Worm (Caenorhabditis elegans) whole organism, mixed stage, embryonic: Measurements from ENCODE around the gene cdc-48.1.

ENCODE experiments used
- ceh-83 ChIP-seq: fragments of 200-800 bp; sonication (Bioruptor generic); optimal IDR thresholded peaks from 2 replicates; lab custom pipeline; 2018; ENCODE audit warnings: mild to moderate bottlenecking, missing genetic modification characterization, missing compliant biosample characterization
- elt-3 ChIP-seq: fragments of 150-350 bp; optimal IDR thresholded peaks from 2 replicates; lab custom pipeline; 2014; ENCODE audit warnings: missing biosample characterization, missing genetic modification characterization
- mep-1 ChIP-seq: fragments of 150-350 bp; optimal IDR thresholded peaks from 2 replicates; lab custom pipeline; 2017; ENCODE audit warnings: missing biosample characterization, missing genetic modification reagents, missing genetic modification characterization, inconsistent platforms
- nhr-237 ChIP-seq: fragments of 150-350 bp; optimal IDR thresholded peaks from 2 replicates; lab custom pipeline; 2014; ENCODE audit warnings: missing biosample characterization, missing genetic modification characterization
- snpc-4 ChIP-seq: fragments of 150-350 bp; optimal IDR thresholded peaks from 2 replicates; lab custom pipeline; 2014; ENCODE audit warnings: missing biosample characterization, missing genetic modification characterization
- unc-120 ChIP-seq: sonication (generic microtip); optimal IDR thresholded peaks from 2 replicates; lab custom pipeline; 2017; ENCODE audit warnings: missing genetic modification characterization, missing compliant biosample characterization; ENCODE audit not compliant: poor library complexity, severe bottlenecking

- TF ChIP-seq snpc-4 (no peak), mep-1 (no peak), ceh-83 (GFP tag; lab: Kevin White, UChicago) (no peak), nhr-237 (tag; lab: Kevin White, UChicago) (no peak), elt-3 (tag; lab: Kevin White, UChicago) (no peak), unc-120 (tag; lab: Kevin White, UChicago) (no peak)
These were observed 33.9 kb downstream of the cdc-48.1 start for ce11 chrII:10529218-10529751.
